Worm (Caenorhabditis elegans) whole organism, L1 larva: Measurements from ENCODE around the gene ccdc-47.
A peak's percentile ranks its signal among the peaks of the same experiment; 100 is the strongest.

Source experiments
- C04F5.9 ChIP-seq: sonication (generic microtip); optimal IDR thresholded peaks from 2 replicates; lab custom pipeline; 2016; ENCODE audit warnings: missing genetic modification characterization, missing compliant biosample characterization
- C16A3.4 ChIP-seq: fragments of 150-350 bp; optimal IDR thresholded peaks from 2 replicates; lab custom pipeline; 2014; ENCODE audit warnings: missing biosample characterization, missing genetic modification characterization
- C34B4.2 ChIP-seq: sonication (generic microtip); optimal IDR thresholded peaks from 2 replicates; lab custom pipeline; 2017; ENCODE audit warnings: mild to moderate bottlenecking, missing genetic modification characterization, missing compliant biosample characterization
- F16B12.6 ChIP-seq: fragments of 150-350 bp; optimal IDR thresholded peaks from 2 replicates; lab custom pipeline; 2014; ENCODE audit warnings: missing biosample characterization, missing genetic modification characterization
- aha-1 ChIP-seq: fragments of 150-350 bp; optimal IDR thresholded peaks from 2 replicates; lab custom pipeline; 2014; ENCODE audit warnings: missing biosample characterization, missing genetic modification characterization
- alr-1 ChIP-seq: fragments of 200-800 bp; sonication (Bioruptor generic); optimal IDR thresholded peaks from 2 replicates; lab custom pipeline; 2018; ENCODE audit warnings: borderline replicate concordance, mild to moderate bottlenecking, missing genetic modification characterization, missing compliant biosample characterization
- aly-2 ChIP-seq: fragments of 150-350 bp; optimal IDR thresholded peaks from 2 replicates; lab custom pipeline; 2014; ENCODE audit warnings: missing biosample characterization, missing genetic modification characterization
- ama-1 ChIP-seq: fragments of 150-350 bp; optimal IDR thresholded peaks from 2 replicates; lab custom pipeline; 2014
- blmp-1 ChIP-seq: fragments of 150-350 bp; optimal IDR thresholded peaks from 2 replicates; lab custom pipeline; 2014; ENCODE audit warnings: missing biosample characterization, missing genetic modification characterization
- ceh-63 ChIP-seq: fragments of 200-800 bp; sonication (Bioruptor generic); optimal IDR thresholded peaks from 2 replicates; lab custom pipeline; 2018; ENCODE audit warnings: mild to moderate bottlenecking, missing genetic modification characterization, missing compliant biosample characterization
- ceh-82 ChIP-seq, 3 experiments: fragments of 150-350 bp in 1 of 3; sonication (generic microtip) in 2 of 3; optimal IDR thresholded peaks; 2 replicates each; lab custom pipeline; 2014 to 2017; ENCODE audit warnings: missing biosample characterization in 3 of 3, missing genetic modification characterization in 3 of 3
- ceh-88 ChIP-seq: fragments of 200-800 bp; sonication (Bioruptor generic); IDR thresholded peaks from 2 replicates; pipeline ENCODE4 v1.3.6; 2022; ENCODE audit warnings: missing genetic modification characterization, missing compliant biosample characterization
- dpl-1 ChIP-seq, 3 experiments: fragments of 150-350 bp in 2 of 3; sonication (generic microtip) in 1 of 3; optimal IDR thresholded peaks; 2 replicates each; lab custom pipeline; 2014 to 2017; ENCODE audit warnings: missing biosample characterization in 3 of 3, missing genetic modification characterization in 3 of 3, missing genetic modification reagents in 3 of 3
- efl-1 ChIP-seq, 4 experiments: fragments of 150-350 bp; optimal IDR thresholded peaks in 3 of 4; peaks in 1 of 4; 1 replicate in 1 of 4; 2 replicates in 3 of 4; lab custom pipeline; 2014; ENCODE audit warnings: missing biosample characterization in 2 of 4, missing genetic modification characterization in 2 of 4, missing genetic modification reagents in 2 of 4
- egl-27 ChIP-seq, 2 experiments: fragments of 150-350 bp in 1 of 2; sonication (generic microtip); optimal IDR thresholded peaks; 3 replicates each; lab custom pipeline; 2017 to 2018; ENCODE audit warnings: missing biosample characterization in 2 of 2, missing genetic modification characterization in 2 of 2, missing genetic modification reagents in 2 of 2
- elt-2 ChIP-seq: sonication (generic microtip); optimal IDR thresholded peaks from 2 replicates; lab custom pipeline; 2016; ENCODE audit warnings: missing genetic modification characterization, mild to moderate bottlenecking, inconsistent platforms, missing compliant biosample characterization, missing genetic modification reagents
- elt-3 ChIP-seq, 6 experiments: fragments of 150-350 bp in 1 of 6; sonication (generic microtip); optimal IDR thresholded peaks; 2 replicates each; lab custom pipeline; 2017 to 2018; ENCODE audit warnings: missing biosample characterization in 6 of 6, missing genetic modification characterization in 6 of 6, inconsistent platforms in 1 of 6
- fkh-4 ChIP-seq: sonication (generic microtip); optimal IDR thresholded peaks from 2 replicates; lab custom pipeline; 2016; ENCODE audit warnings: missing compliant biosample characterization, missing genetic modification characterization, borderline replicate concordance
- hlh-17 ChIP-seq: fragments of 200-800 bp; sonication (Bioruptor generic); optimal IDR thresholded peaks from 2 replicates; lab custom pipeline; 2018; ENCODE audit warnings: missing genetic modification characterization, mild to moderate bottlenecking, missing compliant biosample characterization, moderate library complexity, borderline replicate concordance
- irx-1 ChIP-seq: sonication (generic microtip); optimal IDR thresholded peaks from 2 replicates; lab custom pipeline; 2016; ENCODE audit warnings: missing genetic modification characterization, missing compliant biosample characterization
- isw-1 ChIP-seq: fragments of 200-800 bp; sonication (Bioruptor generic); IDR thresholded peaks from 2 replicates; pipeline ENCODE4 v1.3.6; 2022; ENCODE audit warnings: missing genetic modification characterization, missing compliant biosample characterization
- lin-13 ChIP-seq: fragments of 150-350 bp; optimal IDR thresholded peaks from 2 replicates; lab custom pipeline; 2014; ENCODE audit warnings: missing biosample characterization, missing genetic modification reagents, missing genetic modification characterization
- lin-14 ChIP-seq: fragments of 200-800 bp; sonication (Bioruptor generic); optimal IDR thresholded peaks from 2 replicates; lab custom pipeline; 2018; ENCODE audit warnings: mild to moderate bottlenecking, missing genetic modification characterization, moderate library complexity, missing compliant biosample characterization
- lin-15B ChIP-seq: fragments of 150-350 bp; sonication (generic microtip); optimal IDR thresholded peaks from 3 replicates; lab custom pipeline; 2014; ENCODE audit warnings: missing biosample characterization, missing genetic modification characterization
- lin-35 ChIP-seq, 2 experiments: fragments of 150-350 bp; optimal IDR thresholded peaks; 2 replicates each; lab custom pipeline; 2014; ENCODE audit warnings: missing biosample characterization in 2 of 2, missing genetic modification characterization in 2 of 2, missing genetic modification reagents in 2 of 2
- lin-39 ChIP-seq: fragments of 150-350 bp; optimal IDR thresholded peaks from 2 replicates; lab custom pipeline; 2014; ENCODE audit warnings: missing biosample characterization, missing genetic modification reagents, missing genetic modification characterization
- lir-3 ChIP-seq: sonication (generic microtip); optimal IDR thresholded peaks from 2 replicates; lab custom pipeline; 2016; ENCODE audit warnings: mild to moderate bottlenecking, missing genetic modification characterization, moderate library complexity, missing compliant biosample characterization; ENCODE audit not compliant: poor library complexity
- mef-2 ChIP-seq: fragments of 150-350 bp; optimal IDR thresholded peaks from 2 replicates; lab custom pipeline; 2014; ENCODE audit warnings: missing biosample characterization, missing genetic modification characterization
- nhr-19 ChIP-seq: fragments of 200-800 bp; sonication (Bioruptor generic); conservative IDR thresholded peaks from 2 replicates; pipeline ENCODE4 v1.3.6; 2022; ENCODE audit warnings: missing genetic modification characterization, missing compliant biosample characterization
- nhr-237 ChIP-seq: fragments of 150-350 bp; optimal IDR thresholded peaks from 2 replicates; lab custom pipeline; 2014; ENCODE audit warnings: missing biosample characterization, missing genetic modification characterization
- nhr-28 ChIP-seq: fragments of 150-350 bp; optimal IDR thresholded peaks from 2 replicates; lab custom pipeline; 2014; ENCODE audit warnings: missing biosample characterization, missing genetic modification characterization
- nhr-47 ChIP-seq: sonication (generic microtip); optimal IDR thresholded peaks from 2 replicates; lab custom pipeline; 2016; ENCODE audit warnings: mild to moderate bottlenecking, missing genetic modification characterization, moderate library complexity, missing compliant biosample characterization
- nhr-71 ChIP-seq: sonication (generic microtip); optimal IDR thresholded peaks from 2 replicates; lab custom pipeline; 2016; ENCODE audit warnings: mild to moderate bottlenecking, missing genetic modification characterization, moderate library complexity, missing compliant biosample characterization
- nhr-85 ChIP-seq: sonication (generic microtip); peaks from one replicate; lab custom pipeline; 2016; ENCODE audit warnings: missing genetic modification characterization, inconsistent platforms, missing compliant biosample characterization
- pag-3 ChIP-seq: sonication (generic microtip); optimal IDR thresholded peaks from 2 replicates; lab custom pipeline; 2017; ENCODE audit warnings: missing genetic modification characterization, mild to moderate bottlenecking, missing compliant biosample characterization, antibody characterized with exemption, borderline replicate concordance; ENCODE audit not compliant: insufficient read depth
- pqm-1 ChIP-seq: sonication (generic microtip); optimal IDR thresholded peaks from 3 replicates; lab custom pipeline; 2017; ENCODE audit warnings: missing biosample characterization, missing genetic modification characterization
- rnt-1 ChIP-seq: sonication (generic microtip); optimal IDR thresholded peaks from 2 replicates; lab custom pipeline; 2016; ENCODE audit warnings: mild to moderate bottlenecking, missing genetic modification characterization, moderate library complexity, missing compliant biosample characterization
- snpc-4 ChIP-seq: fragments of 150-350 bp; optimal IDR thresholded peaks from 2 replicates; lab custom pipeline; 2014; ENCODE audit warnings: missing biosample characterization, missing genetic modification characterization
- sox-4 ChIP-seq: sonication (generic microtip); optimal IDR thresholded peaks from 2 replicates; lab custom pipeline; 2016; ENCODE audit warnings: missing genetic modification characterization, missing compliant biosample characterization
- sup-37 ChIP-seq: fragments of 200-800 bp; sonication (Bioruptor generic); optimal IDR thresholded peaks from 2 replicates; lab custom pipeline; 2018; ENCODE audit warnings: mild to moderate bottlenecking, missing genetic modification characterization, missing compliant biosample characterization
- swsn-7 ChIP-seq: sonication (generic microtip); optimal IDR thresholded peaks from 2 replicates; lab custom pipeline; 2016; ENCODE audit warnings: missing genetic modification characterization, missing compliant biosample characterization
- tbx-2 ChIP-seq: sonication (generic microtip); optimal IDR thresholded peaks from 2 replicates; lab custom pipeline; 2016; ENCODE audit warnings: missing genetic modification characterization, missing compliant biosample characterization
- tlp-1 ChIP-seq: fragments of 150-350 bp; optimal IDR thresholded peaks from 2 replicates; lab custom pipeline; 2014; ENCODE audit warnings: missing biosample characterization, missing genetic modification characterization
- unc-130 ChIP-seq: fragments of 150-350 bp; optimal IDR thresholded peaks from 2 replicates; lab custom pipeline; 2017; ENCODE audit warnings: missing biosample characterization, missing genetic modification characterization, inconsistent platforms
- unc-86 ChIP-seq: sonication (generic microtip); optimal IDR thresholded peaks from 2 replicates; lab custom pipeline; 2016; ENCODE audit warnings: missing genetic modification characterization, missing compliant biosample characterization
- vab-15 ChIP-seq: sonication (generic microtip); optimal IDR thresholded peaks from 2 replicates; lab custom pipeline; 2017; ENCODE audit warnings: missing genotype, mild to moderate bottlenecking, missing genetic modification characterization, missing compliant biosample characterization
- ztf-11 ChIP-seq, 2 experiments: sonication (generic microtip); optimal IDR thresholded peaks; 2 replicates each; lab custom pipeline; 2016 to 2017; ENCODE audit warnings: missing genetic modification characterization in 2 of 2, missing biosample characterization in 1 of 2, missing compliant biosample characterization in 1 of 2
- ztf-4 ChIP-seq: fragments of 150-350 bp; optimal IDR thresholded peaks from 2 replicates; lab custom pipeline; 2014; ENCODE audit warnings: missing biosample characterization, missing genetic modification characterization

ccdc-47 gene

ce11 chrIII:3916624-3917023, at the start of gene ccdc-47 (continued):
- TF ChIP-seq alr-1 (tag; lab: Kevin White, UChicago) = no peak
- peak; percentile 35 for TF ChIP-seq unc-86
- peak; percentile 49 for TF ChIP-seq tbx-2
- TF ChIP-seq C34B4.2 (tag; lab: Kevin White, UChicago) = no peak
- TF ChIP-seq nhr-28 = no peak
- TF ChIP-seq elt-3 (tag; optimal IDR thresholded peaks at IDR 0.05; lab: Kevin White, UChicago) = peak in 1 of 6 experiments; percentile 70
- TF ChIP-seq hlh-17 (GFP tag; lab: Kevin White, UChicago) = no peak
- TF ChIP-seq dpl-1 (GFP tag; optimal IDR thresholded peaks at IDR 0.05; lab: Kevin White, UChicago) = peak; percentile 78 to 85 (median 84)
- peak; percentile 65 for TF ChIP-seq nhr-47 (tag; lab: Kevin White, UChicago)
- TF ChIP-seq ceh-63 (GFP tag; lab: Kevin White, UChicago) = no peak
- no peak for TF ChIP-seq sup-37 (GFP tag; lab: Kevin White, UChicago)
- TF ChIP-seq isw-1 (GFP tag; lab: Robert Waterston, UW) = peak; percentile 48
- TF ChIP-seq snpc-4 = peak; percentile 66
- TF ChIP-seq aly-2 (tag; lab: Kevin White, UChicago) = no peak
- TF ChIP-seq C04F5.9 (tag; lab: Kevin White, UChicago) = no peak
- peak; percentile 71 for TF ChIP-seq C16A3.4
- peak; percentile 46 to 86 for TF ChIP-seq efl-1 (optimal IDR thresholded peaks at IDR 0.05; lab: Kevin White, UChicago)
- TF ChIP-seq efl-1 (GFP tag; optimal IDR thresholded peaks at IDR 0.05 in 1 of 2; lab: Kevin White, UChicago) = peak; percentile 85 to 98
- TF ChIP-seq sox-4 = no peak
- peak; percentile 19 for TF ChIP-seq F16B12.6 (tag; lab: Kevin White, UChicago)
- TF ChIP-seq elt-2 (tag; lab: Kevin White, UChicago) = peak; percentile 16
- peak; percentile 74 for TF ChIP-seq nhr-71 (tag; lab: Kevin White, UChicago)
- TF ChIP-seq tlp-1 (tag; lab: Kevin White, UChicago) = no peak
- no peak for TF ChIP-seq pag-3 (tag; lab: Kevin White, UChicago)
- peak; percentile 66 for TF ChIP-seq swsn-7 (tag; lab: Kevin White, UChicago)
- peak; percentile 60 to 91 for TF ChIP-seq lin-35 (GFP tag; optimal IDR thresholded peaks at IDR 0.05; lab: Kevin White, UChicago)
- peak; percentile 53 for TF ChIP-seq unc-130 (tag; lab: Kevin White, UChicago)
- no peak for TF ChIP-seq vab-15 (tag; lab: Kevin White, UChicago)
- TF ChIP-seq mef-2 = no peak
- TF ChIP-seq ztf-4 (tag; lab: Kevin White, UChicago) = peak; percentile 22
- peak; percentile 42 for TF ChIP-seq irx-1 (tag; lab: Kevin White, UChicago)

ce11 chrIII:3867378-3867904, 49.3 kb upstream of the ccdc-47 start, which contains the start of gene rpl-3:
TSS of gene rpl-3 (plus strand) at chrIII:3867854.
- TF ChIP-seq ztf-11 (tag; optimal IDR thresholded peaks at IDR 0.05; lab: Kevin White, UChicago) (peak; percentile 99 to 100), lin-14 (GFP tag; lab: Kevin White, UChicago) (peak; percentile 100), nhr-19 (GFP tag; lab: Robert Waterston, UW) (peak; percentile 100), ama-1 (lab: Kevin White, UChicago) (peak; percentile 96), vab-15 (tag; lab: Kevin White, UChicago) (peak; percentile 99), aly-2 (tag; lab: Kevin White, UChicago) (peak; percentile 99), lir-3 (tag; lab: Kevin White, UChicago) (peak; percentile 99), blmp-1 (tag; lab: Kevin White, UChicago) (peak; percentile 98), ztf-4 (tag; lab: Kevin White, UChicago) (peak; percentile 100), sox-4 (peak; percentile 100), pag-3 (tag; lab: Kevin White, UChicago) (peak; percentile 64), nhr-237 (tag; lab: Kevin White, UChicago) (peak; percentile 100), aha-1 (tag; lab: Kevin White, UChicago) (peak; percentile 99), mef-2 (peak; percentile 98), lin-15B (tag; lab: Kevin White, UChicago) (peak; percentile 100), isw-1 (GFP tag; lab: Robert Waterston, UW) (peak; percentile 100), lin-39 (tag; lab: Kevin White, UChicago) (peak; percentile 99), F16B12.6 (tag; lab: Kevin White, UChicago) (peak; percentile 88), lin-13 (GFP tag; lab: Kevin White, UChicago) (peak; percentile 100), elt-3 (tag; optimal IDR thresholded peaks at IDR 0.05; lab: Kevin White, UChicago) (peak; percentile 100), unc-86 (peak; percentile 100), elt-2 (tag; lab: Kevin White, UChicago) (peak; percentile 99), nhr-85 (tag; lab: Kevin White, UChicago) (peak; percentile 100), egl-27 (tag; optimal IDR thresholded peaks at IDR 0.05; lab: Kevin White, UChicago) (peak; percentile 95 to 96), fkh-4 (tag; lab: Kevin White, UChicago) (peak; percentile 97), pqm-1 (tag; lab: Kevin White, UChicago) (peak; percentile 92), ceh-88 (peak; percentile 100), ceh-82 (tag; optimal IDR thresholded peaks at IDR 0.05; lab: Kevin White, UChicago) (peak; percentile 100), unc-130 (tag; lab: Kevin White, UChicago) (peak; percentile 100), rnt-1 (tag; lab: Kevin White, UChicago) (peak; percentile 100), C04F5.9 (tag; lab: Kevin White, UChicago) (peak; percentile 99)
